Fruit fly (Drosophila melanogaster): ENCODE results near the gene CG14877.

The CG14877 gene

DNA sequence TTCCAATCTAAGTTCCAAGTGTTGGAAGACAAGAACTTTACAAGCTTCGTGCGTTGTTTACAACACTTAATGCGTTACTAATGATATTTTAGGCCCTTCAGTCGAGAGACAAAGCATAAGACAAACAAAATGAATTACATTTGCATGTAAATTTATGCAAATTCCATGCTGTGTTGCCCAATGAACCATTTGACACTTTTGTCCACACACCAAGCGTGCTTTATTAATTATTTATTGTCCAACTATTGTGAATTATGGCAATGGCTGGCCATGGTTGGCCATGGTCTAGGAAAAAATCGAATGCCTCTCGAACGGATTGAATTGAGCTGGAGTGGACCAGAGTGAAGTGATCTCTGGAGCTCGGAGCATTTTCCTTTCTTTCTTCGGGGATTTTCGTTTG, 32.2 kb upstream of the CG14877 start:
- TF ChIP-seq CG33017 (tag; optimal IDR thresholded peaks at IDR 0.05) = no peak
- TF ChIP-seq bab1 (GFP tag; optimal IDR thresholded peaks at IDR 0.05) = no peak
- TF ChIP-seq CG12768 (GFP tag; optimal IDR thresholded peaks at IDR 0.05) = no peak
- no peak for TF ChIP-seq toe (GFP tag; optimal IDR thresholded peaks at IDR 0.05)
- no peak for TF ChIP-seq cnc (optimal IDR thresholded peaks at IDR 0.05)
- no peak for TF ChIP-seq Clk (GFP tag; optimal IDR thresholded peaks at IDR 0.05)
- TF ChIP-seq CG7101 (tag; optimal IDR thresholded peaks at IDR 0.05) = no peak
- no peak for TF ChIP-seq CG5204 (GFP tag; optimal IDR thresholded peaks at IDR 0.05)
- no peak for TF ChIP-seq cic (GFP tag; optimal IDR thresholded peaks at IDR 0.05)
- TF ChIP-seq Crg-1 (GFP tag; optimal IDR thresholded peaks at IDR 0.05) = no peak
- TF ChIP-seq tj (GFP tag; optimal IDR thresholded peaks at IDR 0.05) = no peak
- no peak for TF ChIP-seq CG14711 (tag; optimal IDR thresholded peaks at IDR 0.05)
- TF ChIP-seq CG7045 (GFP tag; optimal IDR thresholded peaks at IDR 0.05) = no peak
- TF ChIP-seq Mnt (GFP tag; optimal IDR thresholded peaks at IDR 0.05) = no peak
- TF ChIP-seq kay (GFP tag; ENCODE audit: borderline replicate concordance) = no peak
- no peak for TF ChIP-seq Hr96 (GFP tag; optimal IDR thresholded peaks at IDR 0.05)

DNA sequence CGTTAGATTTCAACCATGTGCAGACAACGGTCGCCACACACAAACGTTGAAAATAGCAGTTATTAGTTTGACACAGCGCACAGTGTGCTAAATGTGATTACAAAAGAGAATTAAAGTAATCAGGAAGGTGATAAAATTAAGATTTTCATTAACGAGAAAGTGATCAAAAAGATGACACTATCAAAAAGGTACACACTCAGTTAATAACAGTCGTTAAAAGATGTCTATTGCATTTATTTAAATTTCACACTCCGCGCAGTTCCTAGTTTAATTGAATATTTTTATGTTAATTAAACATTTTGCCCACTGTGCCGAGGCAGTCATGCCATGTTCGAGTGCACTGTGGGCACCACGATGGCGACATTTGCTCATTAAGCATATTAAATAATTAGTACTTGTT, 31.3 kb upstream of the CG14877 start:
- no peak for TF ChIP-seq ovo (GFP tag; optimal IDR thresholded peaks at IDR 0.05)
- TF ChIP-seq toe (GFP tag; optimal IDR thresholded peaks at IDR 0.05) = no peak
- TF ChIP-seq bab1 (GFP tag; optimal IDR thresholded peaks at IDR 0.05) = no peak
- no peak for TF ChIP-seq kay (GFP tag; ENCODE audit: borderline replicate concordance)

DNA sequence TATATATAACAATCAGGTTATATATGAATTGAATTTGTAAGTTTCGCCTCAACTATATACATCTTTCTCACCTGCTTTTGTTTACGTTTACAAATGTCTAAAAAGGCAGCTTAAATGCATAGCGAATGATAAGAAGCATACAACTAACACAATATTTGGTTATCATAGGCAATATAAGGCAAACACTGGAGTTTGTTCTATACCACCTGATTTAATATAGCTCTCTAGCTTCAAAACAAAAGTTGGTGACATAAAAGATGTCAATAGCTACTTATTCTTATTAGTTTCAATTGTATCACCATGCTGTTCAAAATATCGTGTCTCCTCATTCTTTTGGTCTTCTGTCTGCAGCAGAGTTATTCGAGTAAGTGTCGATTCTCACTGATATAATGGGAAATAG, 30.1 kb upstream of the CG14877 start:
- TF ChIP-seq toe (GFP tag; optimal IDR thresholded peaks at IDR 0.05) (no peak), CG12768 (GFP tag; optimal IDR thresholded peaks at IDR 0.05) (no peak), kay (GFP tag; ENCODE audit: borderline replicate concordance) (no peak), Clk (GFP tag; optimal IDR thresholded peaks at IDR 0.05) (no peak), CG14711 (tag; optimal IDR thresholded peaks at IDR 0.05) (no peak), bab1 (GFP tag; optimal IDR thresholded peaks at IDR 0.05) (no peak), Mnt (GFP tag; optimal IDR thresholded peaks at IDR 0.05) (no peak), CG7045 (GFP tag; optimal IDR thresholded peaks at IDR 0.05) (no peak), pad (GFP tag; optimal IDR thresholded peaks at IDR 0.05) (no peak), Hr96 (GFP tag; optimal IDR thresholded peaks at IDR 0.05) (no peak)

DNA sequence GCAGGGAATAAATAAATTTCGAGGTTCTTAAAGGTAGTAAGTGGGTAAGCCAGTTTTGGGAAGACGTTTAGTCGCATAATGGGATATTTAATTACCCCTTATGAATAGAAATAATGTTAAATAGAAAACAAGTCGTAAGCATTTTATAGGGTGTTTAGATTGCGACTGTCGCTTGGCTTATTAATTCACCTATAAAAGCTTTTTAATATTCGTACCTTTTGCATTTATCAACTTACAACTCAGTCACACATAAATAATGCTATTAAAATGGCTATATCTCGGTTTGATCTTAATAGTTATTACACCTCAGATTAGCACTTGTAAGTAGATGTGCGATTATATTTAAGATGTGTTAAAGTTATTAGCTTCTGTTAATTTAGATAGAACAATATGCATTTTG, 29.5 kb upstream of the CG14877 start, which contains the start of gene CG34276:
TSS of gene CG34276 (plus strand) at position 301 of the 400 bp plus-strand sequence.
- TF ChIP-seq tj (GFP tag; optimal IDR thresholded peaks at IDR 0.05) = no peak
- no peak for TF ChIP-seq CG1620 (GFP tag; optimal IDR thresholded peaks at IDR 0.05)
- TF ChIP-seq Clk (GFP tag; optimal IDR thresholded peaks at IDR 0.05) = no peak
- TF ChIP-seq pad (GFP tag; optimal IDR thresholded peaks at IDR 0.05) = no peak
- no peak for TF ChIP-seq CG5204 (GFP tag; optimal IDR thresholded peaks at IDR 0.05)
- no peak for TF ChIP-seq cic (GFP tag; optimal IDR thresholded peaks at IDR 0.05)
- no peak for TF ChIP-seq kay (GFP tag; ENCODE audit: borderline replicate concordance)
- TF ChIP-seq CG33017 (tag; optimal IDR thresholded peaks at IDR 0.05) = no peak
- TF ChIP-seq Mnt (GFP tag; optimal IDR thresholded peaks at IDR 0.05) = no peak

DNA sequence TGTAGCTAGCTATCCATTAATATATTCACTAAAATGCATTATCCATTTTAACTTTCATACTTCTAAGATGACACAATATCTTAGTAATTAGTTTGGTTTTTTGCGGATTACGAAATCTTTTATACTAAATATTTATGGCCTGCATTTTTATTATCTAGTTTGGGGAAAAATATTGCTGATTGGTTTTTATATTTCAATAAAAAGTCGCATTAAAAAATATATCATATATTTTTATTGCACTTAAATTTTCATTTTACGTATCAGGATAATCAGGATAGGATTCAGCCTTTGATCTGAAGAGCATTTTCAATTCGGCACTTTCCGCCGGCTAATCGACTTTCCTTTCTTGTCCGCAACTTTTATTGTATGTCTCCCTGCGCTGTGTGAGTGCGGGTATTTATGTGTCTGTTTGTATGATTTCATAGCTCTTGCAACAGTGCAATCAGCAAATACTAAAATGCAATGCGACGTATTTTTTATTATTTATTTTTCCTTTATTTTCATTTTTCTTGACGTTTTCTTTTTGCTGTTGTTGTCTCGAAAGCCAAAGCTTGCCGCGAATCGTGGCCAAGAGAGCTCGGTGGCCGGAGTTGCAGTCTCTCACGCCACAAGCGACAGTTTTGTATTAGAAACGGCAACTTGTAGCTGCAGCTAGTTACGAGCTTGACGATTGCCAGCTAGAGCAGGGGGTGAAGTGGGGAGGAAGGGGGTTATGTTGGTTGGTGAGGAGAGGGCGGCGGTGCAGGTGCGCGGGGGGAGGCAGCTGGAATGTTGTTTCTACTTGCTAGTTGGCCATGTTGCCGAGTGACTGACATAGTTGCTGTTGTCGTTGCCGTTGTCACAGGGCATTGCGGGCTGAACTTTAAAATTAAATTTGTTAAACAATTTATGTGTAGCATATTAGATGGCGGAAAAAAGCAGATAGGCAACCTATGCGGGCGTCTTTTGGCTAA, 27.0 kb upstream of the CG14877 start:
- TF ChIP-seq Clk (GFP tag; optimal IDR thresholded peaks at IDR 0.05) = no peak
- no peak for TF ChIP-seq Hr96 (GFP tag; optimal IDR thresholded peaks at IDR 0.05)
- TF ChIP-seq CG12768 (GFP tag; optimal IDR thresholded peaks at IDR 0.05) = no peak
- no peak for TF ChIP-seq Crg-1 (GFP tag; optimal IDR thresholded peaks at IDR 0.05)
- TF ChIP-seq tj (GFP tag; optimal IDR thresholded peaks at IDR 0.05) = no peak
- no peak for TF ChIP-seq CG5204 (GFP tag; optimal IDR thresholded peaks at IDR 0.05)
- TF ChIP-seq cic (GFP tag; optimal IDR thresholded peaks at IDR 0.05) = no peak
- TF ChIP-seq toe (GFP tag; optimal IDR thresholded peaks at IDR 0.05) = no peak
- TF ChIP-seq pad (GFP tag; optimal IDR thresholded peaks at IDR 0.05) = no peak
- no peak for TF ChIP-seq ovo (GFP tag; optimal IDR thresholded peaks at IDR 0.05)
- no peak for TF ChIP-seq CG11617 (GFP tag; optimal IDR thresholded peaks at IDR 0.05)
- TF ChIP-seq CG7045 (GFP tag; optimal IDR thresholded peaks at IDR 0.05) = no peak
- no peak for TF ChIP-seq CG14711 (tag; optimal IDR thresholded peaks at IDR 0.05)
- no peak for TF ChIP-seq CG33017 (tag; optimal IDR thresholded peaks at IDR 0.05)
- TF ChIP-seq CG1620 (GFP tag; optimal IDR thresholded peaks at IDR 0.05) = no peak
- no peak for TF ChIP-seq kay (GFP tag; ENCODE audit: borderline replicate concordance)
- TF ChIP-seq bab1 (GFP tag; optimal IDR thresholded peaks at IDR 0.05) = no peak
- no peak for TF ChIP-seq Mnt (GFP tag; optimal IDR thresholded peaks at IDR 0.05)

DNA sequence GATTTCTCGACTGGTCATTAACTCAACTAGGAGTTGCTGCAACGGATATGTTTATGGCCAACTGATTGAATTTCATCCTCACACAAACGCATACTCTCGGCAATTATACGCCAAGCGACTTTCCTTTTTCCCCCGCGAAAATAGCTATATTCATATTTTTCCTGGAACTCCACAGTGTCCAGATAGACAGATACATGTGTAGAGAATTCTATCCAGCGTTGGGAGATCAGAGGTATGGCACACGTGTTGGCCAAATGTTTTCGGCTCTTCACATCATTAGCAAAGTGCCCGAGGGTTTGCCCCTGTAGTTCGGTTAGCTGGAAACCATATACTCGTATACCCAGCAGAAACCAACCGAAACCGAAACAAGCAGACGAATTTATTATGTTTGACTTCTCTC, 25.9 kb upstream of the CG14877 start:
- no peak for TF ChIP-seq cnc (optimal IDR thresholded peaks at IDR 0.05)
- TF ChIP-seq CG12768 (GFP tag; optimal IDR thresholded peaks at IDR 0.05) = no peak
- TF ChIP-seq CG14711 (tag; optimal IDR thresholded peaks at IDR 0.05) = no peak
- TF ChIP-seq kay (GFP tag; ENCODE audit: borderline replicate concordance) = no peak
- TF ChIP-seq CG5204 (GFP tag; optimal IDR thresholded peaks at IDR 0.05) = no peak
- no peak for TF ChIP-seq Crg-1 (GFP tag; optimal IDR thresholded peaks at IDR 0.05)
- no peak for TF ChIP-seq ovo (GFP tag; optimal IDR thresholded peaks at IDR 0.05)
- TF ChIP-seq CG1620 (GFP tag; optimal IDR thresholded peaks at IDR 0.05) = no peak
- TF ChIP-seq CG7045 (GFP tag; optimal IDR thresholded peaks at IDR 0.05) = no peak
- TF ChIP-seq CG11617 (GFP tag; optimal IDR thresholded peaks at IDR 0.05) = no peak
- no peak for TF ChIP-seq bab1 (GFP tag; optimal IDR thresholded peaks at IDR 0.05)
- no peak for TF ChIP-seq Mnt (GFP tag; optimal IDR thresholded peaks at IDR 0.05)
- no peak for TF ChIP-seq Hr96 (GFP tag; optimal IDR thresholded peaks at IDR 0.05)
- no peak for TF ChIP-seq CG33017 (tag; optimal IDR thresholded peaks at IDR 0.05)
- TF ChIP-seq Clk (GFP tag; optimal IDR thresholded peaks at IDR 0.05) = no peak
- TF ChIP-seq CG7101 (tag; optimal IDR thresholded peaks at IDR 0.05) = no peak
- no peak for TF ChIP-seq tj (GFP tag; optimal IDR thresholded peaks at IDR 0.05)
- no peak for TF ChIP-seq pad (GFP tag; optimal IDR thresholded peaks at IDR 0.05)
- no peak for TF ChIP-seq toe (GFP tag; optimal IDR thresholded peaks at IDR 0.05)
- TF ChIP-seq cic (GFP tag; optimal IDR thresholded peaks at IDR 0.05) = no peak
